Worm (Caenorhabditis elegans): ENCODE results near the gene somi-1.

DNA sequence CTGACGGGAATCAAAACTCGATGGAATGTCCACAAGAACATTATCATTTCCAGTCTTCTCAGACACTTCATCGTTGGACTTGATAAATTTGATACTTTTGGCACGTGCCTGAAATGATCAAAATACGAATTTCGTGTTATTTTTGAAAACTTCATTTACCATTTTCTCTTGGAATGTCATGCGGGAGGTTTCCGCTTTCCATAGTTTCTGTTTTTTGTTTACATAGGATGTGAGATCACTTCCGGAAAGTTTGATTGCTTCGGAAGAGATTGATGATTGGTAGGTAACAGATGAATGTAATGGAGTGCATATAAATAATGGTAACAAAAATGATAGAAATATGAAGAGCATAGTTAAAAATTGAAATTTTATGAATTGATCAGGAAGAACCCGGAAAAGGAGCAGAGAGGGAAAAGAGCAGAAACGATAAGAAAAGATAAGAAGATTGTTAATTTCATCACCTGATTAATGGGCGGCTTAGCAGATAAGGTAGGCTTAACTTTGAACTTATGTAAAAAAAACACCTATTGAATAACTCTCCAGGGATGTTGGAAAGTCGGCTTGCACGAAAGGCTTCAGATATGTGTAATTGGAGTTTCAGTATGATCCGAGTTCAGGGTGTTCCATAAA is 33.4 kb downstream of the somi-1 start, which contains the start of gene F32H5.1:
- TF ChIP-seq dao-5 (tag; optimal IDR thresholded peaks at IDR 0.05): no peak
- no peak for TF ChIP-seq him-1 (tag; optimal IDR thresholded peaks at IDR 0.05)
